Fruit fly (Drosophila melanogaster) whole organism, embryonic: ENCODE measurements around the gene fau.
A peak's percentile ranks its signal among the peaks of the same experiment; 100 is the strongest.

Experiments
- Atf-2 ChIP-seq: fragments of 200-800 bp; sonication (Bioruptor generic); optimal IDR thresholded peaks from 2 replicates; lab custom pipeline; 2016; ENCODE audit warnings: missing biosample characterization, missing genetic modification characterization
- B-H2 ChIP-seq: fragments of 200-800 bp; sonication (Bioruptor generic); optimal IDR thresholded peaks from 2 replicates; lab custom pipeline; 2018; ENCODE audit warnings: missing biosample characterization, mild to moderate bottlenecking, missing genetic modification characterization
- CG10274 ChIP-seq: fragments of 200-800 bp; sonication (Bioruptor generic); optimal IDR thresholded peaks from 3 replicates; lab custom pipeline; 2017; ENCODE audit warnings: missing biosample characterization, mild to moderate bottlenecking, missing genetic modification characterization
- CG11723 ChIP-seq: fragments of 200-800 bp; sonication (Bioruptor generic); optimal IDR thresholded peaks from 2 replicates; lab custom pipeline; 2017; ENCODE audit warnings: missing biosample characterization, mild to moderate bottlenecking, missing genetic modification characterization
- CG15514 ChIP-seq: fragments of 200-800 bp; sonication (Bioruptor generic); optimal IDR thresholded peaks from 3 replicates; lab custom pipeline; 2017; ENCODE audit warnings: missing biosample characterization, missing genetic modification characterization, mild to moderate bottlenecking, moderate library complexity, missing genetic modification reagents
- CG1602 ChIP-seq: fragments of 200-800 bp; sonication (Bioruptor generic); optimal IDR thresholded peaks from 3 replicates; lab custom pipeline; 2016; ENCODE audit warnings: missing biosample characterization, missing genetic modification characterization
- CG16815 ChIP-seq: fragments of 200-800 bp; sonication (Bioruptor generic); optimal IDR thresholded peaks from 3 replicates; lab custom pipeline; 2017; ENCODE audit warnings: missing biosample characterization, mild to moderate bottlenecking, missing genetic modification characterization
- CG17186 ChIP-seq: fragments of 200-800 bp; sonication (Bioruptor generic); optimal IDR thresholded peaks from 3 replicates; lab custom pipeline; 2017; ENCODE audit warnings: missing biosample characterization, missing genetic modification reagents, missing genetic modification characterization
- CG1792 ChIP-seq: fragments of 200-800 bp; sonication (Bioruptor generic); optimal IDR thresholded peaks from 2 replicates; lab custom pipeline; 2016; ENCODE audit warnings: missing biosample characterization, missing genetic modification characterization
- CG18599 ChIP-seq: fragments of 200-800 bp; sonication (Bioruptor generic); optimal IDR thresholded peaks from 3 replicates; lab custom pipeline; 2017; ENCODE audit warnings: missing biosample characterization, missing genetic modification characterization, mild to moderate bottlenecking, moderate library complexity, missing genetic modification reagents
- CG18764 ChIP-seq: fragments of 200-800 bp; sonication (Bioruptor generic); optimal IDR thresholded peaks from 3 replicates; lab custom pipeline; 2016; ENCODE audit warnings: missing biosample characterization, missing genetic modification characterization
- CG2202 ChIP-seq: fragments of 200-800 bp; sonication (Bioruptor generic); optimal IDR thresholded peaks from 2 replicates; lab custom pipeline; 2018; ENCODE audit warnings: missing biosample characterization, mild to moderate bottlenecking, missing genetic modification characterization
- CG3281 ChIP-seq: fragments of 200-800 bp; sonication (Bioruptor generic); optimal IDR thresholded peaks from 3 replicates; lab custom pipeline; 2017; ENCODE audit warnings: missing biosample characterization, mild to moderate bottlenecking, missing genetic modification characterization
- CG6272 ChIP-seq: fragments of 200-800 bp; sonication (Bioruptor generic); IDR thresholded peaks from 2 replicates; pipeline ENCODE4 v1.3.6; 2022; ENCODE audit warnings: missing biosample characterization, missing genetic modification characterization
- CG7987 ChIP-seq: fragments of 200-800 bp; sonication (Bioruptor generic); optimal IDR thresholded peaks from 2 replicates; lab custom pipeline; 2018; ENCODE audit warnings: missing biosample characterization, mild to moderate bottlenecking, missing genetic modification characterization, moderate library complexity
- CG9215 ChIP-seq: fragments of 200-800 bp; sonication (Bioruptor generic); IDR thresholded peaks from 2 replicates; pipeline ENCODE4 v1.3.6; 2022; ENCODE audit warnings: missing biosample characterization, missing genetic modification characterization
- Deaf1 ChIP-seq: fragments of 200-800 bp; optimal IDR thresholded peaks from 3 replicates; lab custom pipeline; 2019; ENCODE audit warnings: missing biosample characterization, mild to moderate bottlenecking, missing genetic modification characterization, moderate library complexity
- MBD-R2 ChIP-seq: fragments of 200-800 bp; sonication (Bioruptor generic); IDR thresholded peaks from 2 replicates; pipeline ENCODE4 v1.3.6; 2022; ENCODE audit warnings: missing biosample characterization, missing genetic modification characterization
- Med ChIP-seq: fragments of 200-800 bp; sonication (Bioruptor generic); peaks from one replicate; lab custom pipeline; 2016; ENCODE audit warnings: missing biosample characterization, missing genetic modification characterization, mild to moderate bottlenecking, inconsistent platforms, moderate library complexity
- Meics ChIP-seq: fragments of 200-800 bp; sonication (Bioruptor generic); optimal IDR thresholded peaks from 2 replicates; lab custom pipeline; 2017; ENCODE audit warnings: missing biosample characterization, mild to moderate bottlenecking, missing genetic modification characterization
- Pdp1 ChIP-seq, 2 experiments: fragments of 200-800 bp; sonication (Bioruptor generic); optimal IDR thresholded peaks; 3 replicates each; lab custom pipeline; 2016; ENCODE audit warnings: missing biosample characterization in 2 of 2, missing genetic modification characterization in 2 of 2, mild to moderate bottlenecking in 1 of 2, moderate library complexity in 1 of 2
- Rfx ChIP-seq: fragments of 200-800 bp; sonication (Bioruptor generic); IDR thresholded peaks from 2 replicates; pipeline ENCODE4 v1.3.6; 2022; ENCODE audit warnings: missing biosample characterization, missing genetic modification characterization
- Sox102F ChIP-seq: fragments of 200-800 bp; sonication (Bioruptor generic); optimal IDR thresholded peaks from 2 replicates; lab custom pipeline; 2018; ENCODE audit warnings: missing biosample characterization, mild to moderate bottlenecking, missing genetic modification characterization, moderate library complexity
- Sry-δ ChIP-seq: fragments of 200-800 bp; sonication (Bioruptor generic); optimal IDR thresholded peaks from 2 replicates; lab custom pipeline; 2016; ENCODE audit warnings: missing biosample characterization, missing genetic modification characterization
- Stat92E ChIP-seq, 3 experiments: fragments of >200 bp in 2 of 3; fragments of 200-800 bp in 1 of 3; sonication (Bioruptor generic) in 1 of 3; optimal IDR thresholded peaks; 2 replicates each; lab custom pipeline; 2017 to 2019; ENCODE audit warnings: missing biosample characterization in 3 of 3, missing genetic modification characterization in 3 of 3, mild to moderate bottlenecking in 1 of 3, moderate library complexity in 1 of 3
- ara ChIP-seq: fragments of 200-800 bp; sonication (Bioruptor generic); IDR thresholded peaks from 2 replicates; pipeline ENCODE4 v1.3.6; 2022; ENCODE audit warnings: missing biosample characterization, missing genetic modification characterization
- bcd ChIP-seq: fragments of 200-800 bp; sonication (Bioruptor generic); optimal IDR thresholded peaks from 2 replicates; lab custom pipeline; 2017; ENCODE audit warnings: missing biosample characterization, mild to moderate bottlenecking, missing genetic modification characterization
- bigmax ChIP-seq: fragments of 200-800 bp; sonication (Bioruptor generic); optimal IDR thresholded peaks from 2 replicates; lab custom pipeline; 2018; ENCODE audit warnings: missing biosample characterization, mild to moderate bottlenecking, missing genetic modification characterization
- cad ChIP-seq: fragments of >200 bp; optimal IDR thresholded peaks from 2 replicates; lab custom pipeline; 2017; ENCODE audit warnings: missing biosample characterization, missing genetic modification characterization
- cg ChIP-seq: fragments of 200-800 bp; sonication (Bioruptor generic); optimal IDR thresholded peaks from 3 replicates; lab custom pipeline; 2019; ENCODE audit warnings: missing biosample characterization, mild to moderate bottlenecking, missing genetic modification characterization, moderate library complexity
- ewg ChIP-seq: fragments of 200-800 bp; sonication (Bioruptor generic); optimal IDR thresholded peaks from 3 replicates; lab custom pipeline; 2017; ENCODE audit warnings: mild to moderate bottlenecking, missing biosample characterization, missing genetic modification reagents, missing genetic modification characterization
- gem ChIP-seq: fragments of 200-800 bp; sonication (Bioruptor generic); optimal IDR thresholded peaks from 2 replicates; lab custom pipeline; 2019; ENCODE audit warnings: missing biosample characterization, mild to moderate bottlenecking, missing genetic modification characterization, moderate library complexity
- ham ChIP-seq: fragments of 200-800 bp; sonication (Bioruptor generic); IDR thresholded peaks from 2 replicates; pipeline ENCODE4 v1.3.6; 2022; ENCODE audit warnings: missing biosample characterization, missing genetic modification characterization
- klu ChIP-seq: fragments of 200-800 bp; sonication (Bioruptor generic); IDR thresholded peaks from 2 replicates; pipeline ENCODE4 v1.3.6; 2022; ENCODE audit warnings: missing biosample characterization, missing genetic modification characterization
- knrl ChIP-seq: fragments of 200-800 bp; sonication (Bioruptor generic); IDR thresholded peaks from 3 replicates; pipeline ENCODE4 v1.3.6; 2022; ENCODE audit warnings: missing biosample characterization, missing genetic modification characterization; ENCODE audit not compliant: partially characterized antibody
- lab ChIP-seq: fragments of 200-800 bp; sonication (Bioruptor generic); optimal IDR thresholded peaks from 3 replicates; lab custom pipeline; 2017; ENCODE audit warnings: missing biosample characterization, missing genetic modification characterization, mild to moderate bottlenecking, moderate library complexity, missing genetic modification reagents
- lilli ChIP-seq: fragments of 200-800 bp; sonication (Bioruptor generic); optimal IDR thresholded peaks from 3 replicates; lab custom pipeline; 2016; ENCODE audit warnings: missing biosample characterization, missing genetic modification characterization
- maf-S ChIP-seq: fragments of 200-800 bp; sonication (Bioruptor generic); optimal IDR thresholded peaks from 2 replicates; lab custom pipeline; 2016; ENCODE audit warnings: missing biosample characterization, missing genetic modification characterization
- peb ChIP-seq: fragments of 200-800 bp; sonication (Bioruptor generic); IDR thresholded peaks from 2 replicates; pipeline ENCODE4 v1.3.6; 2022; ENCODE audit warnings: missing biosample characterization, missing genetic modification characterization
- psq ChIP-seq: fragments of 200-800 bp; sonication (Bioruptor generic); optimal IDR thresholded peaks from 2 replicates; lab custom pipeline; 2017; ENCODE audit warnings: missing biosample characterization, missing genetic modification characterization
- sob ChIP-seq: fragments of 200-800 bp; sonication (Bioruptor generic); IDR thresholded peaks from 2 replicates; pipeline ENCODE4 v1.3.6; 2022; ENCODE audit warnings: missing biosample characterization, missing genetic modification characterization
- sqz ChIP-seq: fragments of 200-800 bp; sonication (Bioruptor generic); optimal IDR thresholded peaks from 3 replicates; lab custom pipeline; 2018; ENCODE audit warnings: missing biosample characterization, mild to moderate bottlenecking, missing genetic modification characterization
- tup ChIP-seq: fragments of 200-800 bp; sonication (Bioruptor generic); optimal IDR thresholded peaks from 2 replicates; lab custom pipeline; 2016; ENCODE audit warnings: missing biosample characterization, mild to moderate bottlenecking, missing genetic modification characterization, moderate library complexity
- vnd ChIP-seq: fragments of 200-800 bp; sonication (Bioruptor generic); IDR thresholded peaks from 3 replicates; pipeline ENCODE4 v1.3.6; 2022; ENCODE audit warnings: missing biosample characterization, missing genetic modification characterization; ENCODE audit not compliant: partially characterized antibody
- zfh1 ChIP-seq: fragments of 200-800 bp; sonication (Bioruptor generic); IDR thresholded peaks from 3 replicates; pipeline ENCODE4 v1.3.6; 2022; ENCODE audit warnings: missing biosample characterization, missing genetic modification characterization

fau gene

dm6 chr3R:10735857-10736256 is 41.3 kb downstream of the fau start, which contains the start of gene tomboy20:
Gene tomboy20, minus strand, starts transcription at chr3R:10735957.
- TF ChIP-seq peb (no peak), CG16815 (GFP tag; lab: Kevin White, UChicago) (no peak), sqz (no peak), Pdp1 (GFP tag; optimal IDR thresholded peaks at IDR 0.05; lab: Kevin White, UChicago) (no peak), CG2202 (tag; lab: Kevin White, UChicago) (no peak), gem (tag; lab: Kevin White, UChicago) (no peak), maf-S (GFP tag; lab: Kevin White, UChicago) (no peak), lilli (GFP tag; lab: Kevin White, UChicago) (no peak), vnd (GFP tag; lab: Robert Waterston, UW) (no peak), Sox102F (GFP tag; lab: Kevin White, UChicago) (no peak), MBD-R2 (GFP tag; lab: Robert Waterston, UW) (no peak), CG10274 (no peak), B-H2 (GFP tag; lab: Kevin White, UChicago) (no peak), CG18764 (GFP tag; lab: Kevin White, UChicago) (no peak), bigmax (no peak), CG11723 (GFP tag; lab: Kevin White, UChicago) (no peak), CG15514 (GFP tag; lab: Kevin White, UChicago) (no peak)

dm6 chr3R:10726714-10727113 is 50.5 kb downstream of the fau start:
- TF ChIP-seq cg (GFP tag; lab: Kevin White, UChicago) (no peak), Sry-δ (GFP tag; lab: Kevin White, UChicago) (no peak), Stat92E (GFP tag; optimal IDR thresholded peaks at IDR 0.05; lab: Kevin White, UChicago) (no peak), klu (GFP tag; lab: Robert Waterston, UW) (no peak), CG6272 (GFP tag; lab: Robert Waterston, UW) (no peak), Atf-2 (GFP tag; lab: Kevin White, UChicago) (no peak), CG7987 (GFP tag; lab: Kevin White, UChicago) (no peak), Sox102F (GFP tag; lab: Kevin White, UChicago) (no peak), CG9215 (GFP tag; lab: Robert Waterston, UW) (no peak), lab (GFP tag; lab: Kevin White, UChicago) (peak; percentile 58), CG17186 (GFP tag; lab: Kevin White, UChicago) (no peak), CG1602 (no peak), knrl (GFP tag; lab: Robert Waterston, UW) (no peak), ham (no peak), CG1792 (GFP tag; lab: Kevin White, UChicago) (no peak), ara (no peak), cad (GFP tag; lab: Kevin White, UChicago) (no peak), zfh1 (GFP tag; lab: Robert Waterston, UW) (no peak), tup (GFP tag; lab: Kevin White, UChicago) (no peak), CG15514 (GFP tag; lab: Kevin White, UChicago) (peak; percentile 9), Med (no peak), psq (no peak), ewg (GFP tag; lab: Kevin White, UChicago) (no peak), bcd (GFP tag; lab: Kevin White, UChicago) (no peak), Rfx (GFP tag; lab: Robert Waterston, UW) (0 out of 2 replicates have a peak, but pooled peaks have one; percentile 30), Deaf1 (no peak), sob (0 out of 2 replicates have a peak, but pooled peaks have one; percentile 23), CG3281 (peak; percentile 24), CG18599 (GFP tag; lab: Kevin White, UChicago) (peak; percentile 68), Meics (GFP tag; lab: Kevin White, UChicago) (peak; percentile 7)
